Worm (Caenorhabditis elegans) whole organism, L3 larva: ENCODE measurements around the gene lmp-2.

ENCODE experiments used
- ZK546.5 ChIP-seq: sonication (generic microtip); optimal IDR thresholded peaks from 2 replicates; lab custom pipeline; 2017; ENCODE audit warnings: missing biosample characterization, missing genetic modification characterization
- ama-1 ChIP-seq: fragments of 150-350 bp; optimal IDR thresholded peaks from 2 replicates; lab custom pipeline; 2018
- ceh-16 ChIP-seq: sonication (generic microtip); optimal IDR thresholded peaks from 2 replicates; lab custom pipeline; 2017; ENCODE audit warnings: missing biosample characterization, missing genetic modification characterization
- ceh-9 ChIP-seq: sonication (generic microtip); optimal IDR thresholded peaks from 2 replicates; lab custom pipeline; 2018; ENCODE audit warnings: missing biosample characterization, missing genetic modification characterization
- fkh-10 ChIP-seq: sonication (generic microtip); optimal IDR thresholded peaks from 2 replicates; lab custom pipeline; 2017; ENCODE audit warnings: missing biosample characterization, missing genetic modification reagents, missing genetic modification characterization
- nhr-67 ChIP-seq: fragments of 150-350 bp; optimal IDR thresholded peaks from 2 replicates; lab custom pipeline; 2014; ENCODE audit warnings: missing biosample characterization, missing genetic modification characterization
- sea-2 ChIP-seq: fragments of 150-350 bp; sonication (generic microtip); optimal IDR thresholded peaks from 4 replicates; lab custom pipeline; 2014; ENCODE audit warnings: missing biosample characterization, missing genetic modification reagents, missing genetic modification characterization
- unc-62 ChIP-seq: fragments of 150-350 bp; sonication (generic microtip); optimal IDR thresholded peaks from 4 replicates; lab custom pipeline; 2014; ENCODE audit warnings: missing biosample characterization, missing genetic modification reagents, missing genetic modification characterization

DNA sequence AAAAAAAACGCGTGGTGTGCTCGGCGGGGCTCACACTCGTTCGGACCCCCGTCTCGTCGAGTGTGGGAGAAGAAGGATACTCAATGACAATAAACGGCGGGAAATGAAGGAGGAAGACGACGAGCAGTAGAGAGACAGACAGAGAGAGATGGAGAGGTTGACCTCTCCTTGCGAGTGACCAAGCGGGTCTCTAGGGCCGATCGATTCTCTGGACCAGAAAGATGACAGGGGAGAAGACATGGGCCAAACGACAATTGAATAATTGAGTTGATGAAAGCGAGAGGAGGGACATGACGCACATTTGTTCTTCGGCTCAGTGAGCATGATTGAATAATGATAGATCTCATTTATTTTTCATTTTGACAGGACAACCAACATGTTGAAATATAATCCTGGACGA, 5.1 kb upstream of the lmp-2 start:
- TF ChIP-seq ZK546.5 (tag; lab: Kevin White, UChicago) = no peak
- no peak for TF ChIP-seq fkh-10 (GFP tag; lab: Kevin White, UChicago)
- TF ChIP-seq nhr-67 = no peak
- no peak for TF ChIP-seq ceh-16 (tag; lab: Kevin White, UChicago)
- no peak for TF ChIP-seq unc-62 (GFP tag; lab: Kevin White, UChicago)
- TF ChIP-seq ama-1 (lab: Kevin White, UChicago) = no peak
- TF ChIP-seq sea-2 (GFP tag; lab: Kevin White, UChicago) = no peak
- no peak for TF ChIP-seq ceh-9
